Fruit fly (Drosophila melanogaster) whole organism: ENCODE measurements around the gene Miga.

Source experiments
- CG8478 ChIP-seq: fragments of >200 bp; optimal IDR thresholded peaks from 2 replicates; lab custom pipeline; 2018; ENCODE audit warnings: inconsistent platforms
- pan ChIP-seq: fragments of >200 bp; optimal IDR thresholded peaks from 2 replicates; lab custom pipeline; 2017
- psq ChIP-seq: fragments of >200 bp; optimal IDR thresholded peaks from 2 replicates; lab custom pipeline; 2017

DNA sequence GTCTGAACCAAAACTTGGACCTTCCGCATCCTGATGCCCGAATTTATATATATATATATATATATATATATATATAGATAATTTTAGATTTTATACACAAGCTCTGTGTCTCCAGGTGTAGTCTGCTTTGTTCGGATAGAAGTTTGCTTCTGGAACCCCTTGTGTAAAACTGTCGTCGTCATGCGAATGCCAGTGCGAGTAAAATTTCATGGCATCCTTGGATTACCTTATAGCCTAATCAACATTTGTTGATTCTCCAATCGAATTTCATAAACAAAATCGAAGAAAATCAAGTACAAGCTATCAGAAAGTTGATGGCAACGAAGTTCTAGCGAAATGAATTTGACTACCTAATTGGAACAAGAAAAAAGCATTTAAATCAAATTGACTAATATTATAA lies 19.9 kb upstream of the Miga start, which contains the start of gene CG32713:
- TF ChIP-seq pan: no peak
- no peak for TF ChIP-seq CG8478
- TF ChIP-seq psq (lab: Kevin White, UChicago): no peak
